Fruit fly (Drosophila melanogaster) whole organism, adult: ENCODE data around the gene Naa20B.
A peak's percentile ranks its signal among the peaks of the same experiment; 100 is the strongest.

ENCODE experiments used
- CG11617 ChIP-seq: fragments of 200-800 bp; sonication (Bioruptor generic); optimal IDR thresholded peaks from 2 replicates; lab custom pipeline; 2017; ENCODE audit warnings: mild to moderate bottlenecking, missing biosample characterization, missing genetic modification reagents, missing genetic modification characterization
- CG12768 ChIP-seq: fragments of 200-800 bp; sonication (Bioruptor generic); optimal IDR thresholded peaks from 2 replicates; lab custom pipeline; 2017; ENCODE audit warnings: missing biosample characterization, missing genetic modification characterization, mild to moderate bottlenecking, moderate library complexity, missing genetic modification reagents
- CG14711 ChIP-seq: fragments of 200-800 bp; sonication (Bioruptor generic); optimal IDR thresholded peaks from 2 replicates; lab custom pipeline; 2018; ENCODE audit warnings: missing biosample characterization, mild to moderate bottlenecking, missing genetic modification characterization, moderate library complexity
- CG1620 ChIP-seq: fragments of 200-800 bp; sonication (Bioruptor generic); optimal IDR thresholded peaks from 2 replicates; lab custom pipeline; 2016; ENCODE audit warnings: missing biosample characterization, missing genetic modification characterization
- CG33017 ChIP-seq: fragments of 200-800 bp; sonication (Bioruptor generic); optimal IDR thresholded peaks from 2 replicates; lab custom pipeline; 2018; ENCODE audit warnings: missing biosample characterization, mild to moderate bottlenecking, missing genetic modification characterization, moderate library complexity
- CG5204 ChIP-seq: fragments of 200-800 bp; sonication (Bioruptor generic); optimal IDR thresholded peaks from 2 replicates; lab custom pipeline; 2016; ENCODE audit warnings: missing biosample characterization, missing genetic modification characterization
- CG7045 ChIP-seq: fragments of 200-800 bp; sonication (Bioruptor generic); optimal IDR thresholded peaks from 2 replicates; lab custom pipeline; 2017; ENCODE audit warnings: missing biosample characterization, mild to moderate bottlenecking, missing genetic modification characterization
- CG7101 ChIP-seq: fragments of 200-800 bp; sonication (Bioruptor generic); optimal IDR thresholded peaks from 2 replicates; lab custom pipeline; 2018; ENCODE audit warnings: missing biosample characterization, mild to moderate bottlenecking, missing genetic modification characterization, moderate library complexity
- Clk ChIP-seq: fragments of 200-800 bp; sonication (Bioruptor generic); optimal IDR thresholded peaks from 2 replicates; lab custom pipeline; 2017; ENCODE audit warnings: missing biosample characterization, missing genetic modification characterization
- Crg-1 ChIP-seq: fragments of 200-800 bp; sonication (Bioruptor generic); optimal IDR thresholded peaks from 2 replicates; lab custom pipeline; 2016; ENCODE audit warnings: missing biosample characterization, missing genetic modification characterization
- Hr96 ChIP-seq: fragments of 200-800 bp; sonication (Bioruptor generic); optimal IDR thresholded peaks from 2 replicates; lab custom pipeline; 2016; ENCODE audit warnings: missing biosample characterization, missing genetic modification characterization
- Mnt ChIP-seq: fragments of 200-800 bp; sonication (Bioruptor generic); optimal IDR thresholded peaks from 2 replicates; lab custom pipeline; 2016; ENCODE audit warnings: missing biosample characterization, mild to moderate bottlenecking, missing genetic modification characterization
- bab1 ChIP-seq: fragments of 200-800 bp; sonication (Bioruptor generic); optimal IDR thresholded peaks from 3 replicates; lab custom pipeline; 2019; ENCODE audit warnings: missing biosample characterization, mild to moderate bottlenecking, missing genetic modification characterization, moderate library complexity
- cic ChIP-seq: fragments of 200-800 bp; sonication (Bioruptor generic); optimal IDR thresholded peaks from 2 replicates; lab custom pipeline; 2017; ENCODE audit warnings: missing biosample characterization, mild to moderate bottlenecking, missing genetic modification characterization, moderate library complexity
- cnc ChIP-seq, 2 experiments: fragments of >200 bp; optimal IDR thresholded peaks; 2 replicates each; lab custom pipeline; 2017
- kay ChIP-seq: fragments of 200-800 bp; sonication (Bioruptor generic); peaks from one replicate; lab custom pipeline; 2016; ENCODE audit warnings: missing biosample characterization, missing genetic modification characterization, borderline replicate concordance
- ovo ChIP-seq: fragments of 200-800 bp; sonication (Bioruptor generic); optimal IDR thresholded peaks from 2 replicates; lab custom pipeline; 2016; ENCODE audit warnings: missing biosample characterization, missing genetic modification characterization
- pad ChIP-seq: fragments of 200-800 bp; sonication (Bioruptor generic); optimal IDR thresholded peaks from 3 replicates; lab custom pipeline; 2017; ENCODE audit warnings: missing biosample characterization, missing genetic modification characterization, mild to moderate bottlenecking, moderate library complexity, missing genetic modification reagents
- tj ChIP-seq: fragments of 200-800 bp; sonication (Bioruptor generic); optimal IDR thresholded peaks from 3 replicates; lab custom pipeline; 2017; ENCODE audit warnings: missing biosample characterization, mild to moderate bottlenecking, missing genetic modification characterization, moderate library complexity
- toe ChIP-seq: fragments of 200-800 bp; sonication (Bioruptor generic); optimal IDR thresholded peaks from 2 replicates; lab custom pipeline; 2016; ENCODE audit warnings: missing biosample characterization, missing genetic modification characterization

The Naa20B gene

DNA sequence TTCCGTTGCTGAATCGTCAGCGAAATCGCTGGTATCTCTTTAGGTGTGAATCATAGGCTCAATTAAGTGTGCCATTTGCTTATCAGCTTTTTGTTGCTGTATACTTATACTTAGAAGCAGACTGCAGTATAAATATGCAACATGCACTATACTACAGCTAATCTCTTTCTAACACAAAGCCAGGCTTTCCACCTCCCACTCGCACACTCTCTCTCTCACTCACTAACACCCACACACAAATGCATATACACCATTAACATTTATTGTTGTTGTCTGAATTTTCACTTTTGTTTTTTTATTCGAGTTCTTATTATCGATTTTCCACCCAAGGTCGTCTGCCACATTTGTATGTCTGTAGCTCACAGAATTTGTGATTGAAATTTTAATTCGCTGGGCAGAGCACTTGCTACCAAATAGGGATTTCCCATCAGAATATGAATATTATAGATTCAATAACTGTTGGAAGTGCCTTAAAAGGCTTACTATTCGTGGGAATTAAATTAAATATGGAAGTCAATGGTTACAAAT is 39.5 kb downstream of the Naa20B start:
- peak; percentile 94 for TF ChIP-seq kay (GFP tag; lab: Kevin White, UChicago)
- no peak for TF ChIP-seq CG7101 (tag; lab: Kevin White, UChicago)
- TF ChIP-seq Clk (GFP tag; lab: Kevin White, UChicago): no peak
- no peak for TF ChIP-seq tj (GFP tag; lab: Kevin White, UChicago)
- TF ChIP-seq cic (GFP tag; lab: Kevin White, UChicago): peak; percentile 68
- no peak for TF ChIP-seq CG12768
- TF ChIP-seq Hr96 (GFP tag; lab: Kevin White, UChicago): no peak

DNA sequence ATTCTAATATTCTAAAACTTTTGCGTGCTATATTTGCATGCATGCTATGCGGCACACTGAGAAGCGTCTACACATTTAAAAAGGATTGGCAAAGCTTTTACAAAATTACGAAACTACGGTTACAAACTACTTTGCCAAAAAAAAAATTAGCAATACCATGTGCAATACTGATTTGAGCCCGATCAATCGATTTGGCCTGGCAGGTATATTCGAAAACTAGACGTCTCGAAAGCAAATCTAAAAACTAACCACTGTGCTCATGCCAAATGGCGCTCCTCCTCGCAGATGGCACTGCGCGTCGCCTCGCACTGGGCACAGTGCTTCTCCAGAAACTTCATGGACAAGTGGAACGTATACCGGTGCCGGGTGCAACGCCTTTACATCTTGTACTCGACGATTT is 47.2 kb downstream of the Naa20B start, which contains the start of gene CG16825:
Gene CG16825 (plus strand): TSS at position 301 of the 400 bp plus-strand sequence.
- TF ChIP-seq tj (GFP tag; lab: Kevin White, UChicago) (no peak), CG33017 (tag; lab: Kevin White, UChicago) (no peak), CG14711 (tag; lab: Kevin White, UChicago) (no peak), CG1620 (no peak), Clk (GFP tag; lab: Kevin White, UChicago) (no peak), cic (GFP tag; lab: Kevin White, UChicago) (no peak), CG7045 (GFP tag; lab: Kevin White, UChicago) (no peak)

DNA sequence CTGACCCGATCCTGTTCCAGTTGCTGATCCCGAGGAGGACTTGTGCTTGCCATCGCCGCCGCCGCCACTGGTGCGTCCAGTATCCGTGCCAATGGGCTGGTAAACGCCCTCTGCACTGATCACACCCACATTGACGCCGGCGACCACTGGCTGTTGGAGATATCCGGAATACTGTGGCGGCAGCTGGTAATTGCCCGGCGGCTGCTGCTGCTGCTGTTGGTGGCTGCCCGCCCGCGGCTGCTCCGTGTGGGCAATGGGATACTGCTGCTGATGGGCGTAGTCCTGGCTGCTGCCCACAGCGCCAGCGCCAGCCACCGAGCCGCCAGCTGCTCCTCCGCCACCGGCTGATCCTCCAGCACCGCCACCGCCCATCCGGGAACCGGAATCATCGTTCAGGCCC is 47.7 kb downstream of the Naa20B start:
- TF ChIP-seq CG14711 (tag; lab: Kevin White, UChicago): no peak
- no peak for TF ChIP-seq CG1620
- no peak for TF ChIP-seq CG11617 (GFP tag; lab: Kevin White, UChicago)
- TF ChIP-seq CG33017 (tag; lab: Kevin White, UChicago): no peak
- TF ChIP-seq Clk (GFP tag; lab: Kevin White, UChicago): no peak
- TF ChIP-seq CG7101 (tag; lab: Kevin White, UChicago): no peak
- TF ChIP-seq cic (GFP tag; lab: Kevin White, UChicago): no peak
- no peak for TF ChIP-seq bab1 (GFP tag; lab: Kevin White, UChicago)
- TF ChIP-seq ovo (GFP tag; lab: Kevin White, UChicago): no peak

DNA sequence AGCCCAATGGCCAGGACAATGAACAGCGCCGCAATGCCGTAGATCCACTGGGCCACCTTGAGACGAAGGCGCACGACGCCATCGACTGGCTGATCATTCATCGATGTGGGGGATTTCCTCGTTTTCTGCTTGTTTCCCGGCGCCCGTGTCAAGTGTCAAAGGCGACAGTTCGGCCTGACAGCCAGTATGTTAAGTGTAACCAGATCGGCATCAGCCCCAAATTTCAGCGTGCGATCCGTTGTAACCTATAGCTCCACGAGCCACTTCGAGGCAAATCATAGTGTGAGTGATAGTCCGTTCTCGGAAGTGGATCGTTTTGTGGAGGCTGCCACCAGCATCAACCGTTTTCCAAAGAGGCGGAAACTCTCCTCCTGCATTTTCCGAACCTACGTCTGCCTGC is 49.4 kb downstream of the Naa20B start, which contains the start of gene CG43779:
Gene CG43779 (minus strand): TSS at position 101 of the 400 bp plus-strand sequence.
- TF ChIP-seq cic (GFP tag; lab: Kevin White, UChicago) (no peak), CG14711 (tag; lab: Kevin White, UChicago) (no peak), Hr96 (GFP tag; lab: Kevin White, UChicago) (no peak), CG7045 (GFP tag; lab: Kevin White, UChicago) (no peak), cnc (optimal IDR thresholded peaks at IDR 0.05; lab: Kevin White, UChicago) (no peak), Crg-1 (GFP tag; lab: Kevin White, UChicago) (no peak), bab1 (GFP tag; lab: Kevin White, UChicago) (no peak), CG33017 (tag; lab: Kevin White, UChicago) (no peak), pad (GFP tag; lab: Kevin White, UChicago) (no peak), kay (GFP tag; lab: Kevin White, UChicago) (no peak), toe (GFP tag; lab: Kevin White, UChicago) (no peak), Clk (GFP tag; lab: Kevin White, UChicago) (no peak), CG7101 (tag; lab: Kevin White, UChicago) (no peak), Mnt (no peak), CG12768 (no peak), CG5204 (no peak)
